Fruit fly (Drosophila melanogaster) whole organism, adult: ENCODE data around the gene CG32512.

Experiments
- CG12768 ChIP-seq: fragments of 200-800 bp; sonication (Bioruptor generic); optimal IDR thresholded peaks from 2 replicates; lab custom pipeline; 2017; ENCODE audit warnings: missing biosample characterization, missing genetic modification characterization, mild to moderate bottlenecking, moderate library complexity, missing genetic modification reagents
- CG33017 ChIP-seq: fragments of 200-800 bp; sonication (Bioruptor generic); optimal IDR thresholded peaks from 2 replicates; lab custom pipeline; 2018; ENCODE audit warnings: missing biosample characterization, mild to moderate bottlenecking, missing genetic modification characterization, moderate library complexity
- Mnt ChIP-seq: fragments of 200-800 bp; sonication (Bioruptor generic); optimal IDR thresholded peaks from 2 replicates; lab custom pipeline; 2016; ENCODE audit warnings: missing biosample characterization, mild to moderate bottlenecking, missing genetic modification characterization
- bab1 ChIP-seq: fragments of 200-800 bp; sonication (Bioruptor generic); optimal IDR thresholded peaks from 3 replicates; lab custom pipeline; 2019; ENCODE audit warnings: missing biosample characterization, mild to moderate bottlenecking, missing genetic modification characterization, moderate library complexity
- cic ChIP-seq: fragments of 200-800 bp; sonication (Bioruptor generic); optimal IDR thresholded peaks from 2 replicates; lab custom pipeline; 2017; ENCODE audit warnings: missing biosample characterization, mild to moderate bottlenecking, missing genetic modification characterization, moderate library complexity
- cnc ChIP-seq, 2 experiments: fragments of >200 bp; optimal IDR thresholded peaks; 2 replicates each; lab custom pipeline; 2017

DNA sequence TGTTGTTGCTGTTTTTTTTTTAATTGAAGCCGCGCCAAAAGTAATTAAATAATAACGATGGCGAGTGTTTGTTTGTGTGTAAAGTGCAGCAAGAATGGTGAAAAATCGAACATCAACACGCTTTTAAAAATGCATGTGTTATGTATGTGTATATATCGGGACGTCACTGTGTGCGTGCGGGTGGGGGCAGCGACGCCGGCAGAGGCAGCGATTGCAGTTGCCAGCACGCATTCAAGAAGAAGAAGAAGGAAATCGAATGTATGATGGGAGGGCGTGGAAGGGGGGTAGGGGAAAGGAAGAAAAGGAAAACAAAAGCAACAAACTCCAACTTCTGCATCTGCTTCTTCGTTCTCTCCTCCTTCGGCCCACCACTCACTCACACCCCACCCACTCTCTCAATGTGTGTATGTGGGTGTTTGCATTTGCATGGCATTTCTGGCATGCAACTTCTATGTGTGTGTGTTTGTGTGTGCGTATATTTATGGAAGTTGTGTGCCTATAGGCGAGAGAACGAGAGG is 12.3 kb downstream of the CG32512 start:
- TF ChIP-seq CG12768 (no peak), Mnt (GFP tag; lab: Kevin White, UChicago) (no peak), cnc (optimal IDR thresholded peaks at IDR 0.05; lab: Kevin White, UChicago) (no peak), bab1 (GFP tag; lab: Kevin White, UChicago) (no peak), cic (GFP tag; lab: Kevin White, UChicago) (no peak), CG33017 (tag; lab: Kevin White, UChicago) (no peak)
